Fruit fly (Drosophila melanogaster) whole organism: ENCODE data around the gene Sh.

ENCODE experiments used
- CG8478 ChIP-seq: fragments of >200 bp; optimal IDR thresholded peaks from 2 replicates; lab custom pipeline; 2018; ENCODE audit warnings: inconsistent platforms
- Dll ChIP-seq: fragments of >200 bp; optimal IDR thresholded peaks from 2 replicates; lab custom pipeline; 2017
- EcR ChIP-seq, 2 experiments: fragments of >200 bp; optimal IDR thresholded peaks; 2 replicates each; lab custom pipeline; 2017; ENCODE audit warnings: missing biosample characterization in 2 of 2, missing genetic modification characterization in 2 of 2, missing genetic modification reagents in 2 of 2
- pan ChIP-seq: fragments of >200 bp; optimal IDR thresholded peaks from 2 replicates; lab custom pipeline; 2017
- psq ChIP-seq: fragments of >200 bp; optimal IDR thresholded peaks from 2 replicates; lab custom pipeline; 2017
- usp ChIP-seq: fragments of >200 bp; optimal IDR thresholded peaks from 2 replicates; lab custom pipeline; 2017; ENCODE audit warnings: missing biosample characterization, missing genetic modification characterization, mixed read lengths

DNA sequence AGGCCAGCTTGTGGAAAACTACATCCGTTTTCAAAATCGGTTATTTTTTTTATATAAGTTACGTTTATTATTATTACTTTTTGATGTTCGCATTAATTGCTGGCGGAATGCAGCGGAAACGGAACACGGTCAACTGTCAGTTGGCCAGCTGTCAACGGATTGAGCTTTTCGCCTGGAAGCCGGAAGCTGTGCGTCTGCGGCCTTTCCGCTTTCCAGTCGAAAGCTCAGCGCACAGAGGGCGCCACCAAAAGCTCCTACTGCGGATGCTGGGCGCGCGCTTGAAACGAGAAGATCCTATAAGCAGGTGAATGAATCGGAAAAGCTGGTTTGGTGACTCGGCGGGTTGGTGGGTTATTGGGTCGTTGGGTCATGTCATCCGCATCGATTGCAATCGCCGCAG is 94.9 kb downstream of the Sh start:
- TF ChIP-seq pan (lab: Kevin White, UChicago) (no peak), usp (no peak), psq (lab: Kevin White, UChicago) (no peak), EcR (GFP tag; optimal IDR thresholded peaks at IDR 0.05; lab: Kevin White, UChicago) (no peak), Dll (no peak), CG8478 (lab: Kevin White, UChicago) (no peak)
